Worm (Caenorhabditis elegans) whole organism, L4 larva: Measurements from ENCODE around the gene Y54G2A.38.

Source experiments
- ama-1 ChIP-seq: fragments of 150-350 bp; optimal IDR thresholded peaks from 2 replicates; lab custom pipeline; 2014; ENCODE audit warnings: inconsistent platforms, mixed read lengths
- ceh-20 ChIP-seq: fragments of 200-800 bp; sonication (Bioruptor generic); IDR thresholded peaks from 2 replicates; pipeline ENCODE4 v1.3.6; 2022; ENCODE audit warnings: missing genetic modification reagents, missing genetic modification characterization, missing compliant biosample characterization
- lin-13 ChIP-seq: fragments of 150-350 bp; optimal IDR thresholded peaks from 2 replicates; lab custom pipeline; 2014; ENCODE audit warnings: missing biosample characterization, missing genetic modification reagents, missing genetic modification characterization
- lsy-2 ChIP-seq, 2 experiments: fragments of 150-350 bp in 1 of 2; sonication (generic microtip) in 1 of 2; optimal IDR thresholded peaks; 2 replicates each; lab custom pipeline; 2014 to 2017; ENCODE audit warnings: missing biosample characterization in 2 of 2, missing genetic modification characterization in 2 of 2
- tra-1 ChIP-seq: fragments of 200-800 bp; sonication (Bioruptor generic); IDR thresholded peaks from 2 replicates; pipeline ENCODE4 v1.3.6; 2022; ENCODE audit warnings: missing genetic modification reagents, missing genetic modification characterization, missing compliant biosample characterization
- unc-130 ChIP-seq: sonication (generic microtip); optimal IDR thresholded peaks from 2 replicates; lab custom pipeline; 2016; ENCODE audit warnings: missing genetic modification reagents, missing genetic modification characterization, missing compliant biosample characterization
- ztf-11 ChIP-seq: fragments of 150-350 bp; optimal IDR thresholded peaks from 2 replicates; lab custom pipeline; 2014; ENCODE audit warnings: missing biosample characterization, missing genetic modification characterization

ce11 chrIV:2765048-2765708 lies 5.9 kb downstream of the Y54G2A.38 start:
- TF ChIP-seq ztf-11 (tag; lab: Kevin White, UChicago) (no peak), ama-1 (lab: Kevin White, UChicago) (peak; percentile 86), lin-13 (no peak), ceh-20 (no peak), lsy-2 (tag; optimal IDR thresholded peaks at IDR 0.05; lab: Kevin White, UChicago) (no peak), tra-1 (GFP tag; lab: Robert Waterston, UW) (no peak), unc-130 (GFP tag; lab: Kevin White, UChicago) (no peak)
